ENCODE assay signal across 4 worm cellular contexts in genomic region chrIII:10706972-10707438, ce11.
TF ChIP-seq lines count a peak whose summit lies in the region.

Gene Y39A1A.21, minus strand, starts transcription at chrIII:10707022.
Gene Y39A1A.22, minus strand, starts transcription at chrIII:10707028.

TF ChIP-seq in whole organism, L2 larva, 48 proteins besides CTCF, POLR2A, EP300 and RAD21 (continued from another document):
- TF ChIP-seq fos-1 (tag; optimal IDR thresholded peaks at IDR 0.05; lab: Kevin White, UChicago) (peak; percentile 74), gmeb-1 (tag; optimal IDR thresholded peaks at IDR 0.05; lab: Kevin White, UChicago) (peak; percentile 85), egl-27 (tag; optimal IDR thresholded peaks at IDR 0.05; lab: Kevin White, UChicago) (peak; percentile 29), nhr-25 (tag; optimal IDR thresholded peaks at IDR 0.05; lab: Kevin White, UChicago) (peak; percentile 67), blmp-1 (tag; optimal IDR thresholded peaks at IDR 0.05; lab: Kevin White, UChicago; ENCODE audit: insufficient read depth) (no peak), unc-62 (GFP tag; optimal IDR thresholded peaks at IDR 0.05; lab: Kevin White, UChicago) (no peak), F13H6.1 (tag; optimal IDR thresholded peaks at IDR 0.05; lab: Kevin White, UChicago) (peak; percentile 78), R02D3.7 (tag; optimal IDR thresholded peaks at IDR 0.05; lab: Kevin White, UChicago) (peak; percentile 46), sma-9 (GFP tag; optimal IDR thresholded peaks at IDR 0.05; lab: Kevin White, UChicago) (no peak), sma-9 (tag; optimal IDR thresholded peaks at IDR 0.05; lab: Kevin White, UChicago) (no peak), ztf-4 (tag; optimal IDR thresholded peaks at IDR 0.05; lab: Kevin White, UChicago) (no peak), lin-11 (tag; optimal IDR thresholded peaks at IDR 0.05; lab: Kevin White, UChicago) (peak; percentile 41)

TF ChIP-seq in whole organism, L4 larva, 104 proteins besides CTCF, POLR2A, EP300 and RAD21 (continued from another document and continues in another):
- peak; percentile 84 for TF ChIP-seq mes-2 (tag; optimal IDR thresholded peaks at IDR 0.05; lab: Kevin White, UChicago; ENCODE audit: poor library complexity, severe bottlenecking)
- no peak for TF ChIP-seq gei-8 (GFP tag; optimal IDR thresholded peaks at IDR 0.05; lab: Kevin White, UChicago)
- peak; percentile 86 for TF ChIP-seq dve-1 (tag; optimal IDR thresholded peaks at IDR 0.05; lab: Kevin White, UChicago; ENCODE audit: insufficient read depth)
- no peak for TF ChIP-seq lim-7 (GFP tag; IDR thresholded peaks at IDR 0.05; lab: Robert Waterston, UW)
- peak; percentile 23 for TF ChIP-seq F10B5.3 (tag; optimal IDR thresholded peaks at IDR 0.05; lab: Kevin White, UChicago)
- TF ChIP-seq ama-1 (optimal IDR thresholded peaks at IDR 0.05; lab: Kevin White, UChicago): no peak
- TF ChIP-seq dmd-6 (GFP tag; IDR thresholded peaks at IDR 0.05; lab: Robert Waterston, UW): peak; percentile 80
- peak; percentile 67 for TF ChIP-seq rbr-2 (tag; optimal IDR thresholded peaks at IDR 0.05; lab: Kevin White, UChicago)
- TF ChIP-seq php-3 (GFP tag; IDR thresholded peaks at IDR 0.05; lab: Robert Waterston, UW): no peak
- peak; percentile 33 for TF ChIP-seq fkh-10 (GFP tag; optimal IDR thresholded peaks at IDR 0.05; lab: Kevin White, UChicago)
- no peak for TF ChIP-seq lir-3 (tag; optimal IDR thresholded peaks at IDR 0.05; lab: Kevin White, UChicago)
- TF ChIP-seq cey-2 (tag; optimal IDR thresholded peaks at IDR 0.05; lab: Kevin White, UChicago; ENCODE audit: borderline replicate concordance, insufficient read depth): no peak
- no peak for TF ChIP-seq nhr-111 (GFP tag; optimal IDR thresholded peaks at IDR 0.05; lab: Kevin White, UChicago)
- TF ChIP-seq nhr-48 (tag; optimal IDR thresholded peaks at IDR 0.05; lab: Kevin White, UChicago): peak; percentile 62
- TF ChIP-seq lin-1 (GFP tag; IDR thresholded peaks at IDR 0.05; lab: Robert Waterston, UW): no peak
- peak; percentile 69 for TF ChIP-seq hlh-30 (tag; optimal IDR thresholded peaks at IDR 0.05; lab: Kevin White, UChicago; ENCODE audit: insufficient read depth)
- no peak for TF ChIP-seq skn-1 (tag; optimal IDR thresholded peaks at IDR 0.05; lab: Kevin White, UChicago)
- no peak for TF ChIP-seq zfp-3 (GFP tag; conservative IDR thresholded peaks at IDR 0.05; lab: Robert Waterston, UW)
- TF ChIP-seq sdz-12 (GFP tag; optimal IDR thresholded peaks at IDR 0.05; lab: Kevin White, UChicago): no peak
- no peak for TF ChIP-seq nhr-237 (tag; optimal IDR thresholded peaks at IDR 0.05; lab: Kevin White, UChicago)
- peak; percentile 87 for TF ChIP-seq lin-38 (GFP tag; IDR thresholded peaks at IDR 0.05; lab: Robert Waterston, UW)
- 0 out of 2 replicates have a peak, but pooled peaks have one; percentile 23 for TF ChIP-seq saeg-2 (GFP tag; IDR thresholded peaks at IDR 0.05; lab: Robert Waterston, UW)
- 0 out of 2 replicates have a peak, but pooled peaks have one; percentile 28 for TF ChIP-seq daf-19 (GFP tag; conservative IDR thresholded peaks at IDR 0.05; lab: Robert Waterston, UW)
- TF ChIP-seq Y48G9A.11 (GFP tag; IDR thresholded peaks at IDR 0.05; lab: Robert Waterston, UW): 0 out of 2 replicates have a peak, but pooled peaks have one; percentile 31
- TF ChIP-seq ztf-7 (tag; optimal IDR thresholded peaks at IDR 0.05; lab: Kevin White, UChicago): peak; percentile 53
- peak; percentile 68 for TF ChIP-seq arid-1 (GFP tag; conservative IDR thresholded peaks at IDR 0.05; lab: Robert Waterston, UW)
- no peak for TF ChIP-seq unc-62 (GFP tag; optimal IDR thresholded peaks at IDR 0.05 in 1 of 2; lab: Kevin White, UChicago)
- no peak for TF ChIP-seq unc-62 (tag; optimal IDR thresholded peaks at IDR 0.05; lab: Kevin White, UChicago)
- TF ChIP-seq nhr-10 (tag; optimal IDR thresholded peaks at IDR 0.05; lab: Kevin White, UChicago): no peak
- no peak for TF ChIP-seq attf-4 (tag; optimal IDR thresholded peaks at IDR 0.05; lab: Kevin White, UChicago)
- no peak for TF ChIP-seq zag-1 (tag; optimal IDR thresholded peaks at IDR 0.05; lab: Kevin White, UChicago)
- peak; percentile 70 for TF ChIP-seq nhr-11 (tag; optimal IDR thresholded peaks at IDR 0.05; lab: Kevin White, UChicago)
- TF ChIP-seq ceh-62 (tag; optimal IDR thresholded peaks at IDR 0.05; lab: Kevin White, UChicago): no peak
- TF ChIP-seq lin-29 (GFP tag; IDR thresholded peaks at IDR 0.05; lab: Robert Waterston, UW): no peak
- TF ChIP-seq nhr-42 (GFP tag; IDR thresholded peaks at IDR 0.05; lab: Robert Waterston, UW): no peak; the same call in 1 of the 2 replicates
- TF ChIP-seq nhr-41 (GFP tag; IDR thresholded peaks at IDR 0.05; lab: Robert Waterston, UW): no peak
- no peak for TF ChIP-seq ceh-28 (tag; optimal IDR thresholded peaks at IDR 0.05; lab: Kevin White, UChicago)
- peak; percentile 68 for TF ChIP-seq nhr-6 (tag; optimal IDR thresholded peaks at IDR 0.05; lab: Kevin White, UChicago)
- peak; percentile 78 for TF ChIP-seq dpl-1 (GFP tag; optimal IDR thresholded peaks at IDR 0.05; lab: Kevin White, UChicago)

TF ChIP-seq in whole organism, late embryonic, 69 proteins besides CTCF, POLR2A, EP300 and RAD21 (continued from another document):
- TF ChIP-seq unc-42 (tag; optimal IDR thresholded peaks at IDR 0.05; lab: Kevin White, UChicago) (peak; percentile 79), ceh-48 (tag; optimal IDR thresholded peaks at IDR 0.05; lab: Kevin White, UChicago) (peak; percentile 56), pqm-1 (tag; optimal IDR thresholded peaks at IDR 0.05; lab: Kevin White, UChicago) (no peak), hlh-8 (tag; optimal IDR thresholded peaks at IDR 0.05; lab: Kevin White, UChicago) (no peak), eyg-1 (tag; optimal IDR thresholded peaks at IDR 0.05; lab: Kevin White, UChicago) (no peak), zip-5 (tag; optimal IDR thresholded peaks at IDR 0.05; lab: Kevin White, UChicago) (peak; percentile 8), ceh-14 (tag; optimal IDR thresholded peaks at IDR 0.05; lab: Kevin White, UChicago) (no peak), dmd-4 (tag; optimal IDR thresholded peaks at IDR 0.05; lab: Kevin White, UChicago; ENCODE audit: borderline replicate concordance) (no peak), ceh-18 (tag; optimal IDR thresholded peaks at IDR 0.05; lab: Kevin White, UChicago) (peak; percentile 24), ttx-3 (tag; optimal IDR thresholded peaks at IDR 0.05; lab: Kevin White, UChicago) (peak; percentile 5), fkh-10 (GFP tag; optimal IDR thresholded peaks at IDR 0.05; lab: Kevin White, UChicago) (peak; percentile 70), ceh-31 (tag; optimal IDR thresholded peaks at IDR 0.05; lab: Kevin White, UChicago) (peak; percentile 59), elt-2 (tag; optimal IDR thresholded peaks at IDR 0.05; lab: Kevin White, UChicago) (peak; percentile 75)

TF ChIP-seq in whole organism, mixed stage, embryonic, 35 proteins besides CTCF, POLR2A, EP300 and RAD21 (continued from another document):
- peak; percentile 89 for TF ChIP-seq ces-1 (GFP tag; optimal IDR thresholded peaks at IDR 0.05; lab: Kevin White, UChicago)
- no peak for TF ChIP-seq nhr-76 (tag; optimal IDR thresholded peaks at IDR 0.05; lab: Kevin White, UChicago)
- TF ChIP-seq lin-13 (tag; optimal IDR thresholded peaks at IDR 0.05; lab: Kevin White, UChicago): peak; percentile 86
- peak; percentile 29 for TF ChIP-seq cnd-1 (tag; optimal IDR thresholded peaks at IDR 0.05; lab: Kevin White, UChicago)
- peak; percentile 12 for TF ChIP-seq lin-32 (GFP tag; optimal IDR thresholded peaks at IDR 0.05; lab: Kevin White, UChicago)
TF ChIP-seq in whole organism, mixed stage, embryonic: peak in this region for 20.
